Worm (Caenorhabditis elegans) whole organism, L1 larva: Measurements from ENCODE around the gene F33C8.4.

Experiments used
- C16A3.4 ChIP-seq: fragments of 150-350 bp; optimal IDR thresholded peaks from 2 replicates; lab custom pipeline; 2014; ENCODE audit warnings: missing biosample characterization, missing genetic modification characterization
- C34B4.2 ChIP-seq: sonication (generic microtip); optimal IDR thresholded peaks from 2 replicates; lab custom pipeline; 2017; ENCODE audit warnings: mild to moderate bottlenecking, missing genetic modification characterization, missing compliant biosample characterization
- F16B12.6 ChIP-seq: fragments of 150-350 bp; optimal IDR thresholded peaks from 2 replicates; lab custom pipeline; 2014; ENCODE audit warnings: missing biosample characterization, missing genetic modification characterization
- alr-1 ChIP-seq: fragments of 200-800 bp; sonication (Bioruptor generic); optimal IDR thresholded peaks from 2 replicates; lab custom pipeline; 2018; ENCODE audit warnings: borderline replicate concordance, mild to moderate bottlenecking, missing genetic modification characterization, missing compliant biosample characterization
- ama-1 ChIP-seq: fragments of 150-350 bp; optimal IDR thresholded peaks from 2 replicates; lab custom pipeline; 2014
- blmp-1 ChIP-seq: fragments of 150-350 bp; optimal IDR thresholded peaks from 2 replicates; lab custom pipeline; 2014; ENCODE audit warnings: missing biosample characterization, missing genetic modification characterization
- ceh-63 ChIP-seq: fragments of 200-800 bp; sonication (Bioruptor generic); optimal IDR thresholded peaks from 2 replicates; lab custom pipeline; 2018; ENCODE audit warnings: mild to moderate bottlenecking, missing genetic modification characterization, missing compliant biosample characterization
- ceh-90 ChIP-seq: sonication (generic microtip); optimal IDR thresholded peaks from 2 replicates; lab custom pipeline; 2016; ENCODE audit warnings: missing genetic modification characterization, missing compliant biosample characterization
- efl-1 ChIP-seq, 4 experiments: fragments of 150-350 bp; optimal IDR thresholded peaks in 3 of 4; peaks in 1 of 4; 1 replicate in 1 of 4; 2 replicates in 3 of 4; lab custom pipeline; 2014; ENCODE audit warnings: missing biosample characterization in 2 of 4, missing genetic modification characterization in 2 of 4, missing genetic modification reagents in 2 of 4
- egl-13 ChIP-seq: sonication (generic microtip); optimal IDR thresholded peaks from 2 replicates; lab custom pipeline; 2016; ENCODE audit warnings: missing genotype, missing genetic modification reagents, missing genetic modification characterization, missing compliant biosample characterization
- elt-3 ChIP-seq, 6 experiments: fragments of 150-350 bp in 1 of 6; sonication (generic microtip); optimal IDR thresholded peaks; 2 replicates each; lab custom pipeline; 2017 to 2018; ENCODE audit warnings: missing biosample characterization in 6 of 6, missing genetic modification characterization in 6 of 6, inconsistent platforms in 1 of 6
- ets-5 ChIP-seq: fragments of 200-800 bp; sonication (Bioruptor generic); IDR thresholded peaks from 2 replicates; pipeline ENCODE4 v1.3.6; 2022; ENCODE audit warnings: missing genetic modification characterization, missing compliant biosample characterization
- fos-1 ChIP-seq: fragments of 150-350 bp; optimal IDR thresholded peaks from 2 replicates; lab custom pipeline; 2014; ENCODE audit warnings: missing biosample characterization, missing genetic modification characterization
- grh-1 ChIP-seq: fragments of 200-800 bp; sonication (Bioruptor generic); IDR thresholded peaks from 2 replicates; pipeline ENCODE4 v1.3.6; 2022; ENCODE audit warnings: missing genetic modification reagents, missing genetic modification characterization, missing compliant biosample characterization
- hlh-4 ChIP-seq: sonication (generic microtip); optimal IDR thresholded peaks from 2 replicates; lab custom pipeline; 2016; ENCODE audit warnings: mild to moderate bottlenecking, missing genetic modification characterization, missing compliant biosample characterization
- hpl-2 ChIP-seq: fragments of 150-350 bp; optimal IDR thresholded peaks from 2 replicates; lab custom pipeline; 2014; ENCODE audit warnings: missing biosample characterization, missing genetic modification reagents, missing genetic modification characterization
- jun-1 ChIP-seq: fragments of 150-350 bp; optimal IDR thresholded peaks from 2 replicates; lab custom pipeline; 2014; ENCODE audit warnings: missing biosample characterization, missing genetic modification reagents, missing genetic modification characterization
- lin-14 ChIP-seq: fragments of 200-800 bp; sonication (Bioruptor generic); optimal IDR thresholded peaks from 2 replicates; lab custom pipeline; 2018; ENCODE audit warnings: mild to moderate bottlenecking, missing genetic modification characterization, moderate library complexity, missing compliant biosample characterization
- lir-3 ChIP-seq: sonication (generic microtip); optimal IDR thresholded peaks from 2 replicates; lab custom pipeline; 2016; ENCODE audit warnings: mild to moderate bottlenecking, missing genetic modification characterization, moderate library complexity, missing compliant biosample characterization; ENCODE audit not compliant: poor library complexity
- nhr-19 ChIP-seq: fragments of 200-800 bp; sonication (Bioruptor generic); conservative IDR thresholded peaks from 2 replicates; pipeline ENCODE4 v1.3.6; 2022; ENCODE audit warnings: missing genetic modification characterization, missing compliant biosample characterization
- nhr-20 ChIP-seq: sonication (generic microtip); optimal IDR thresholded peaks from 2 replicates; lab custom pipeline; 2016; ENCODE audit warnings: mild to moderate bottlenecking, missing genetic modification characterization, missing compliant biosample characterization
- nhr-77 ChIP-seq: fragments of 150-350 bp; optimal IDR thresholded peaks from 2 replicates; lab custom pipeline; 2014; ENCODE audit warnings: missing biosample characterization, missing genetic modification characterization
- nhr-84 ChIP-seq: sonication (generic microtip); optimal IDR thresholded peaks from 2 replicates; lab custom pipeline; 2017; ENCODE audit warnings: missing biosample characterization, missing genetic modification characterization
- nhr-85 ChIP-seq: sonication (generic microtip); peaks from one replicate; lab custom pipeline; 2016; ENCODE audit warnings: missing genetic modification characterization, inconsistent platforms, missing compliant biosample characterization
- nhr-90 ChIP-seq: sonication (generic microtip); optimal IDR thresholded peaks from 2 replicates; lab custom pipeline; 2016; ENCODE audit warnings: mild to moderate bottlenecking, missing genetic modification characterization, missing compliant biosample characterization; ENCODE audit not compliant: poor library complexity
- pag-3 ChIP-seq: sonication (generic microtip); optimal IDR thresholded peaks from 2 replicates; lab custom pipeline; 2017; ENCODE audit warnings: missing genetic modification characterization, mild to moderate bottlenecking, missing compliant biosample characterization, antibody characterized with exemption, borderline replicate concordance; ENCODE audit not compliant: insufficient read depth
- pqm-1 ChIP-seq: sonication (generic microtip); optimal IDR thresholded peaks from 3 replicates; lab custom pipeline; 2017; ENCODE audit warnings: missing biosample characterization, missing genetic modification characterization
- rnt-1 ChIP-seq: sonication (generic microtip); optimal IDR thresholded peaks from 2 replicates; lab custom pipeline; 2016; ENCODE audit warnings: mild to moderate bottlenecking, missing genetic modification characterization, moderate library complexity, missing compliant biosample characterization
- skn-1 ChIP-seq: fragments of 150-350 bp; optimal IDR thresholded peaks from 2 replicates; lab custom pipeline; 2014; ENCODE audit warnings: missing biosample characterization, missing genetic modification characterization
- snu-23 ChIP-seq: sonication (generic microtip); optimal IDR thresholded peaks from 2 replicates; lab custom pipeline; 2016; ENCODE audit warnings: missing genetic modification characterization, missing compliant biosample characterization
- sup-37 ChIP-seq: fragments of 200-800 bp; sonication (Bioruptor generic); optimal IDR thresholded peaks from 2 replicates; lab custom pipeline; 2018; ENCODE audit warnings: mild to moderate bottlenecking, missing genetic modification characterization, missing compliant biosample characterization
- unc-86 ChIP-seq: sonication (generic microtip); optimal IDR thresholded peaks from 2 replicates; lab custom pipeline; 2016; ENCODE audit warnings: missing genetic modification characterization, missing compliant biosample characterization
- zag-1 ChIP-seq: fragments of 150-350 bp; optimal IDR thresholded peaks from 2 replicates; lab custom pipeline; 2014; ENCODE audit warnings: missing biosample characterization, missing genetic modification characterization
- ztf-11 ChIP-seq, 2 experiments: sonication (generic microtip); optimal IDR thresholded peaks; 2 replicates each; lab custom pipeline; 2016 to 2017; ENCODE audit warnings: missing genetic modification characterization in 2 of 2, missing biosample characterization in 1 of 2, missing compliant biosample characterization in 1 of 2
- ztf-4 ChIP-seq: fragments of 150-350 bp; optimal IDR thresholded peaks from 2 replicates; lab custom pipeline; 2014; ENCODE audit warnings: missing biosample characterization, missing genetic modification characterization

F33C8.4 gene

ce11 chrX:14709591-14709990, 22.5 kb upstream of the F33C8.4 start:
- TF ChIP-seq nhr-20 (tag; lab: Kevin White, UChicago), result peak; percentile 10
- peak in 2 of 6 experiments; percentile 44 to 80 for TF ChIP-seq elt-3 (tag; optimal IDR thresholded peaks at IDR 0.05; lab: Kevin White, UChicago)
- TF ChIP-seq ztf-11 (tag; optimal IDR thresholded peaks at IDR 0.05; lab: Kevin White, UChicago), result no peak
- TF ChIP-seq lin-14 (GFP tag; lab: Kevin White, UChicago), result peak; percentile 54
- peak; percentile 58 for TF ChIP-seq nhr-85 (tag; lab: Kevin White, UChicago)
- TF ChIP-seq egl-13 (tag; lab: Kevin White, UChicago), result no peak
- TF ChIP-seq rnt-1 (tag; lab: Kevin White, UChicago), result no peak
- peak; percentile 72 for TF ChIP-seq blmp-1 (tag; lab: Kevin White, UChicago)

DNA sequence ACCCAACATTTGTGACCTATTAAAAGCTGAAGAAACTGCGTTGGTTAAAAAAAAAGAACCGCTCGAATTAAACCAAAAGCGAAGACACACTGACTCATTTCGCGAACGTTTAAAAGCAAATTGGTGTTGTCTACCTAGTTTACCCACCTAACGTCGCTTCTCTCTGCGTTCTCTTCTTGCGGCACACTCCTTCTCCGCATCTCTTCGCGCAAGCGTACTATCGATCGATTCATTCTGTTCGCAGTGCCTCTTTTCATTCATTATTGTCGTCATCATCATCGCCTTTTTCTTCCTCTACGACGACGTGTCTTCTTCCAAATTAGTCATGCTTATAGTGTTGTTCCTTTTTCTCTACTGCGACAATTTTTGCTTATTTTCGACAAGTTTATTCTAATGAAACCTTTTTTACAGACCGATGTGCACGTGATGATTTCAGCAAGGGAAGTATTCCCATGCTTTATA, 20.9 kb upstream of the F33C8.4 start, which contains the start of gene atrn-1:
TSS of gene atrn-1 (plus strand) at position 412 of the 462 bp plus-strand sequence.
- TF ChIP-seq C34B4.2 (tag; lab: Kevin White, UChicago), result no peak
- TF ChIP-seq ztf-4, result no peak
- TF ChIP-seq snu-23, result peak; percentile 17
- TF ChIP-seq blmp-1 (tag; lab: Kevin White, UChicago), result peak; percentile 39
- TF ChIP-seq lir-3 (tag; lab: Kevin White, UChicago), result no peak
- TF ChIP-seq nhr-20 (tag; lab: Kevin White, UChicago), result peak; percentile 13
- peak in 1 of 6 experiments; percentile 11 for TF ChIP-seq elt-3 (tag; optimal IDR thresholded peaks at IDR 0.05; lab: Kevin White, UChicago)
- TF ChIP-seq hlh-4 (tag; lab: Kevin White, UChicago), result no peak
- no peak for TF ChIP-seq unc-86 (tag; lab: Kevin White, UChicago)
- TF ChIP-seq ama-1, result no peak
- TF ChIP-seq lin-14 (GFP tag; lab: Kevin White, UChicago), result peak; percentile 52
- no peak for TF ChIP-seq sup-37 (GFP tag; lab: Kevin White, UChicago)
- TF ChIP-seq fos-1, result no peak
- TF ChIP-seq skn-1 (tag; lab: Kevin White, UChicago), result peak; percentile 12
- no peak for TF ChIP-seq jun-1 (tag; lab: Kevin White, UChicago)
- TF ChIP-seq ceh-90 (tag; lab: Kevin White, UChicago), result no peak
- TF ChIP-seq ceh-63, result no peak

ce11 chrX:14715459-14715858, 16.6 kb upstream of the F33C8.4 start:
- TF ChIP-seq lin-14 (GFP tag; lab: Kevin White, UChicago), result no peak
- no peak for TF ChIP-seq rnt-1 (tag; lab: Kevin White, UChicago)
- no peak for TF ChIP-seq grh-1
- no peak for TF ChIP-seq nhr-85 (tag; lab: Kevin White, UChicago)
- TF ChIP-seq alr-1 (tag; lab: Kevin White, UChicago), result no peak
- no peak for TF ChIP-seq hpl-2 (GFP tag; lab: Kevin White, UChicago)
- TF ChIP-seq pag-3 (tag; lab: Kevin White, UChicago), result no peak
- no peak for TF ChIP-seq egl-13 (tag; lab: Kevin White, UChicago)
- TF ChIP-seq pqm-1 (tag; lab: Kevin White, UChicago), result no peak
- no peak for TF ChIP-seq F16B12.6
- TF ChIP-seq nhr-19, result no peak
- TF ChIP-seq skn-1 (tag; lab: Kevin White, UChicago), result no peak

DNA sequence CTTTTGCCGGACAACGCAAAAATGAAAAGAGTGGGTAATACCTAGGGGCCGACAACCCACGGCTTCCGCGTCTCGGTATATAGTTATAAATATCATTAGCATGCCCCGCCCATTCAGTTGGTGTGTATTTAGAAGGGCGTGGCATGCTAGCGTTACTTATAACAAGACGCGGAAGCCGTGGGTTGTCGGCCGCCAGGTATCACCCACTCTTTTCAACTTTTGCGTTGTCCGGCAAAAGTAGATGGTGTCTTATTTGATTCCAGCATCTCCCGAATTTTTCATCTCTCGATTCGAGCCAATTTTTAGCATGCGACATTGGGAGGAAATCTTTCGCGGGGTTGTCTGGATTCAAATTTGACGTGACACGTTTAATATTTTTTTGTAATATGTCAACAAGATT, 14.3 kb upstream of the F33C8.4 start:
- TF ChIP-seq nhr-77 (tag; lab: Kevin White, UChicago) (no peak), efl-1 (optimal IDR thresholded peaks at IDR 0.05; lab: Kevin White, UChicago) (no peak), efl-1 (GFP tag; optimal IDR thresholded peaks at IDR 0.05 in 1 of 2; lab: Kevin White, UChicago) (peak in 1 of 2 experiments; percentile 66)

- TF ChIP-seq C34B4.2 (tag; lab: Kevin White, UChicago) (no peak), ets-5 (GFP tag; lab: Robert Waterston, UW) (no peak), snu-23 (no peak), nhr-90 (no peak), zag-1 (tag; lab: Kevin White, UChicago) (no peak), C16A3.4 (no peak), nhr-84 (no peak)
These were observed 11.0 kb upstream of the F33C8.4 start, which contains the start of gene F33C8.2 for ce11 chrX:14721098-14721497. Gene F33C8.2 (plus strand): TSS chrX:14721398.
